Worm (Caenorhabditis elegans) whole organism, L3 larva: ENCODE measurements around the gene Y37H2A.18.

Experiments used
- R02D3.7 ChIP-seq: fragments of 150-350 bp; optimal IDR thresholded peaks from 2 replicates; lab custom pipeline; 2014; ENCODE audit warnings: missing biosample characterization, missing genetic modification characterization
- aly-2 ChIP-seq: fragments of 150-350 bp; optimal IDR thresholded peaks from 2 replicates; lab custom pipeline; 2014; ENCODE audit warnings: missing biosample characterization, missing genetic modification characterization
- ceh-16 ChIP-seq: sonication (generic microtip); optimal IDR thresholded peaks from 2 replicates; lab custom pipeline; 2017; ENCODE audit warnings: missing biosample characterization, missing genetic modification characterization
- ceh-28 ChIP-seq: fragments of 150-350 bp; optimal IDR thresholded peaks from 2 replicates; lab custom pipeline; 2014; ENCODE audit warnings: missing biosample characterization, missing genetic modification reagents, missing genetic modification characterization
- ceh-82 ChIP-seq: fragments of 150-350 bp; optimal IDR thresholded peaks from 2 replicates; lab custom pipeline; 2014; ENCODE audit warnings: missing biosample characterization, missing genetic modification characterization
- ceh-9 ChIP-seq: sonication (generic microtip); optimal IDR thresholded peaks from 2 replicates; lab custom pipeline; 2018; ENCODE audit warnings: missing biosample characterization, missing genetic modification characterization
- daf-12 ChIP-seq: fragments of 150-350 bp; optimal IDR thresholded peaks from 2 replicates; lab custom pipeline; 2014; ENCODE audit warnings: missing biosample characterization, missing genetic modification reagents, missing genetic modification characterization
- egl-27 ChIP-seq: sonication (generic microtip); optimal IDR thresholded peaks from 4 replicates; lab custom pipeline; 2017; ENCODE audit warnings: missing biosample characterization, missing genetic modification reagents, missing genetic modification characterization
- egl-5 ChIP-seq: fragments of 150-350 bp; optimal IDR thresholded peaks from 2 replicates; lab custom pipeline; 2017; ENCODE audit warnings: missing biosample characterization, missing genetic modification reagents, missing genetic modification characterization, inconsistent platforms
- elt-1 ChIP-seq: fragments of 150-350 bp; optimal IDR thresholded peaks from 2 replicates; lab custom pipeline; 2014; ENCODE audit warnings: missing biosample characterization, missing genetic modification characterization
- elt-3 ChIP-seq, 3 experiments: fragments of 150-350 bp in 1 of 3; sonication (generic microtip) in 2 of 3; optimal IDR thresholded peaks; 2 replicates in 2 of 3; 4 replicates in 1 of 3; lab custom pipeline; 2014 to 2017; ENCODE audit warnings: missing biosample characterization in 3 of 3, missing genetic modification characterization in 3 of 3
- eor-1 ChIP-seq, 2 experiments: fragments of 150-350 bp; optimal IDR thresholded peaks; 2 replicates each; lab custom pipeline; 2014 to 2018; ENCODE audit warnings: missing biosample characterization in 2 of 2, missing genetic modification characterization in 2 of 2
- fkh-10 ChIP-seq: sonication (generic microtip); optimal IDR thresholded peaks from 2 replicates; lab custom pipeline; 2017; ENCODE audit warnings: missing biosample characterization, missing genetic modification reagents, missing genetic modification characterization
- fos-1 ChIP-seq: fragments of 150-350 bp; optimal IDR thresholded peaks from 2 replicates; lab custom pipeline; 2014; ENCODE audit warnings: missing biosample characterization, missing genetic modification characterization
- hmg-11 ChIP-seq: sonication (generic microtip); optimal IDR thresholded peaks from 2 replicates; lab custom pipeline; 2016; ENCODE audit warnings: missing genetic modification characterization, missing compliant biosample characterization
- jun-1 ChIP-seq: fragments of 150-350 bp; optimal IDR thresholded peaks from 2 replicates; lab custom pipeline; 2014; ENCODE audit warnings: missing biosample characterization, missing genetic modification reagents, missing genetic modification characterization
- lin-15B ChIP-seq: fragments of 150-350 bp; optimal IDR thresholded peaks from 2 replicates; lab custom pipeline; 2014; ENCODE audit warnings: missing biosample characterization, missing genetic modification characterization
- lin-39 ChIP-seq: fragments of 150-350 bp; optimal IDR thresholded peaks from 2 replicates; lab custom pipeline; 2018; ENCODE audit warnings: missing biosample characterization, missing genetic modification reagents, missing genetic modification characterization
- lsy-12 ChIP-seq: sonication (generic microtip); optimal IDR thresholded peaks from 2 replicates; lab custom pipeline; 2016; ENCODE audit warnings: mild to moderate bottlenecking, missing genetic modification characterization, missing compliant biosample characterization
- mdl-1 ChIP-seq: fragments of 150-350 bp; optimal IDR thresholded peaks from 2 replicates; lab custom pipeline; 2014; ENCODE audit warnings: missing biosample characterization, missing genetic modification characterization
- mml-1 ChIP-seq: fragments of 150-350 bp; sonication (generic microtip); optimal IDR thresholded peaks from 3 replicates; lab custom pipeline; 2014; ENCODE audit warnings: missing biosample characterization, missing genetic modification characterization
- nfya-1 ChIP-seq: sonication (generic microtip); optimal IDR thresholded peaks from 2 replicates; lab custom pipeline; 2017; ENCODE audit warnings: missing genetic modification characterization, mild to moderate bottlenecking, missing compliant biosample characterization, antibody characterized with exemption, moderate library complexity; ENCODE audit not compliant: insufficient read depth
- nhr-11 ChIP-seq: fragments of 150-350 bp; optimal IDR thresholded peaks from 2 replicates; lab custom pipeline; 2014; ENCODE audit warnings: missing biosample characterization, missing genetic modification characterization
- nhr-12 ChIP-seq: fragments of 150-350 bp; optimal IDR thresholded peaks from 2 replicates; lab custom pipeline; 2014; ENCODE audit warnings: missing biosample characterization, missing genetic modification characterization
- nhr-237 ChIP-seq: fragments of 150-350 bp; optimal IDR thresholded peaks from 2 replicates; lab custom pipeline; 2014; ENCODE audit warnings: missing biosample characterization, missing genetic modification characterization
- nhr-25 ChIP-seq: sonication (generic microtip); optimal IDR thresholded peaks from 2 replicates; lab custom pipeline; 2017; ENCODE audit warnings: missing biosample characterization, missing genetic modification characterization
- nhr-28 ChIP-seq: fragments of 150-350 bp; optimal IDR thresholded peaks from 2 replicates; lab custom pipeline; 2014; ENCODE audit warnings: missing biosample characterization, missing genetic modification characterization
- nhr-43 ChIP-seq: sonication (generic microtip); optimal IDR thresholded peaks from 2 replicates; lab custom pipeline; 2016; ENCODE audit warnings: mild to moderate bottlenecking, missing genetic modification characterization, missing compliant biosample characterization; ENCODE audit not compliant: poor library complexity, severe bottlenecking
- nhr-67 ChIP-seq: fragments of 150-350 bp; optimal IDR thresholded peaks from 2 replicates; lab custom pipeline; 2014; ENCODE audit warnings: missing biosample characterization, missing genetic modification characterization
- nhr-76 ChIP-seq: fragments of 150-350 bp; sonication (generic microtip); optimal IDR thresholded peaks from 5 replicates; lab custom pipeline; 2014; ENCODE audit warnings: missing biosample characterization, missing genetic modification characterization
- nhr-77 ChIP-seq: fragments of 150-350 bp; optimal IDR thresholded peaks from 2 replicates; lab custom pipeline; 2014; ENCODE audit warnings: missing biosample characterization, missing genetic modification characterization
- pqm-1 ChIP-seq: fragments of 150-350 bp; optimal IDR thresholded peaks from 2 replicates; lab custom pipeline; 2017; ENCODE audit warnings: missing biosample characterization, missing genetic modification characterization, inconsistent platforms
- sea-2 ChIP-seq: fragments of 150-350 bp; sonication (generic microtip); optimal IDR thresholded peaks from 4 replicates; lab custom pipeline; 2014; ENCODE audit warnings: missing biosample characterization, missing genetic modification reagents, missing genetic modification characterization
- skn-1 ChIP-seq: fragments of 150-350 bp; optimal IDR thresholded peaks from 2 replicates; lab custom pipeline; 2014; ENCODE audit warnings: missing biosample characterization, missing genetic modification characterization
- snpc-4 ChIP-seq: fragments of 150-350 bp; optimal IDR thresholded peaks from 2 replicates; lab custom pipeline; 2014; ENCODE audit warnings: missing biosample characterization, missing genetic modification characterization
- unc-62 ChIP-seq: fragments of 150-350 bp; sonication (generic microtip); optimal IDR thresholded peaks from 4 replicates; lab custom pipeline; 2014; ENCODE audit warnings: missing biosample characterization, missing genetic modification reagents, missing genetic modification characterization
- ztf-4 ChIP-seq: fragments of 150-350 bp; optimal IDR thresholded peaks from 2 replicates; lab custom pipeline; 2014; ENCODE audit warnings: missing biosample characterization, missing genetic modification characterization

The Y37H2A.18 gene

DNA sequence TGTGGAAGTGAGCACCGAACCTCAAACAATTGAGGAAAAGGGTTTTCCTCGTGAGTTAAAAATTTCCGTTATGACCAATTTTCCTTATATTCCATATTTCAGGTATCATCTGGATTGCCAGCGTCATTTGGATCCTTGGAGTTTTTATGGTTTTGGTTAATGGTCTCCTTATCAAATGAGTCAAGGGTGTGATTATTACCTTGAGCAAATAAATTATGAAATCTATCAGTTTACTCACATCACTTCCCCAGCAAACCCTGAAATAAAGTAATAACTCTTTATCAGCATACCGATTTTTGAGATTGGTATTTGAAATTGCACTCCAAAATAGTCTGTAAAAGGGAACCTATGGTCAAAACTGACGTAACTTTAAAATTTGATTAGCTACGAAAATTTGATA lies 11.4 kb upstream of the Y37H2A.18 start:
- TF ChIP-seq ceh-9 = no peak

DNA sequence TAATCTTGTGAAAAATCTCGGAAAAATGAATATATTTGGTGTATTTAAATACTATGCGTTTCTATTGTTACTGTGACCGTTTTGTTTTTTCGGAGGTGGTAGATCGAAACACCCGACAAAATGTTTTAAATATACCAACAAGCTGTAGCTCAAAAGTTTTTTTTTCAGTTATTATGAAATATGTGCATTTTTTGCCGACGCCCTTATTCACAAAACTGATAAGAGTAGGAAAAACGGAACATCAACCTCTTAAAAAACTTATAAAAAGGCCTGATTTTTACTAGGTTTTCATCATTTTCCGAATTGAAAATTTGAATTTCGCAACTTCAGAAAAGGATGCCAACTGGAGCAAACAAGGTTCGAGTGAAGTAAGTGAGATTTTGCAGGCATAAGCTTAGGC lies 10.4 kb upstream of the Y37H2A.18 start, which contains the start of gene Y37H2A.14:
Gene Y37H2A.14, plus strand, starts transcription at position 301 of the 400 bp plus-strand sequence.
- no peak for TF ChIP-seq lin-15B
- no peak for TF ChIP-seq pqm-1 (tag; lab: Kevin White, UChicago)
- no peak for TF ChIP-seq unc-62
- no peak for TF ChIP-seq jun-1
- TF ChIP-seq mdl-1 = no peak
- TF ChIP-seq aly-2 = no peak
- no peak for TF ChIP-seq R02D3.7
- TF ChIP-seq fos-1 (tag; lab: Kevin White, UChicago) = no peak
- TF ChIP-seq lin-39 (tag; lab: Kevin White, UChicago) = no peak
- no peak for TF ChIP-seq nhr-77 (tag; lab: Kevin White, UChicago)
- TF ChIP-seq nhr-28 (tag; lab: Kevin White, UChicago) = no peak
- TF ChIP-seq nhr-43 (tag; lab: Kevin White, UChicago) = no peak
- no peak for TF ChIP-seq snpc-4

DNA sequence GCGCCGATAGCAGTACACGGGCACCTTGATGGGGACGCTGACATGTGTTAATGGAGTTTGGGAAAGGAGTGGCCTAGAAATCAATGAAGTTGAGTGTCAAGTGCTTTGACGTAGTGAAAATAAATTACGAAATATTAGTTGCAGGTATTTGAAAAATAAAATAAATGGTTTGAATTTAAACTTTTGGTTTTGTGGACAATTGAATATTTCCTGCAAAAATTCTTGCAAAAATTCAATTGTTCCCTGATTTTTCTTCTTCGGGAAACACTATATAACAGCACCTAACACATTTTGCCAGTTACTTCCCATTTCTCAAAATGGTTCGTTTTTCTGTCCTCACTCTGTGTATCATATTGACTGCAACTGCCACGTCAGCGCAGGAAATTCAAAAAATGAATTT lies 9.5 kb upstream of the Y37H2A.18 start, which contains the start of gene Y37H2A.13:
Gene Y37H2A.13, plus strand, starts transcription at position 301 of the 400 bp plus-strand sequence.
- no peak for TF ChIP-seq ceh-9
- no peak for TF ChIP-seq daf-12 (tag; lab: Kevin White, UChicago)
- no peak for TF ChIP-seq ztf-4 (tag; lab: Kevin White, UChicago)
- TF ChIP-seq skn-1 (tag; lab: Kevin White, UChicago) = no peak
- no peak for TF ChIP-seq elt-3 (tag; optimal IDR thresholded peaks at IDR 0.05; lab: Kevin White, UChicago)
- TF ChIP-seq ceh-16 = no peak
- no peak for TF ChIP-seq hmg-11 (tag; lab: Kevin White, UChicago)
- TF ChIP-seq R02D3.7 = no peak
- TF ChIP-seq nhr-11 (tag; lab: Kevin White, UChicago) = no peak
- no peak for TF ChIP-seq lin-39 (tag; lab: Kevin White, UChicago)
- no peak for TF ChIP-seq egl-27 (tag; lab: Kevin White, UChicago)
- TF ChIP-seq pqm-1 (tag; lab: Kevin White, UChicago) = no peak
- TF ChIP-seq unc-62 = no peak
- TF ChIP-seq nhr-12 (tag; lab: Kevin White, UChicago) = no peak
- TF ChIP-seq fos-1 (tag; lab: Kevin White, UChicago) = no peak
- no peak for TF ChIP-seq ceh-28 (tag; lab: Kevin White, UChicago)
- no peak for TF ChIP-seq nhr-67 (tag; lab: Kevin White, UChicago)
- no peak for TF ChIP-seq nhr-237
- TF ChIP-seq nfya-1 (tag; lab: Kevin White, UChicago) = no peak
- no peak for TF ChIP-seq fkh-10
- TF ChIP-seq, all 47 proteins: peak for 0

DNA sequence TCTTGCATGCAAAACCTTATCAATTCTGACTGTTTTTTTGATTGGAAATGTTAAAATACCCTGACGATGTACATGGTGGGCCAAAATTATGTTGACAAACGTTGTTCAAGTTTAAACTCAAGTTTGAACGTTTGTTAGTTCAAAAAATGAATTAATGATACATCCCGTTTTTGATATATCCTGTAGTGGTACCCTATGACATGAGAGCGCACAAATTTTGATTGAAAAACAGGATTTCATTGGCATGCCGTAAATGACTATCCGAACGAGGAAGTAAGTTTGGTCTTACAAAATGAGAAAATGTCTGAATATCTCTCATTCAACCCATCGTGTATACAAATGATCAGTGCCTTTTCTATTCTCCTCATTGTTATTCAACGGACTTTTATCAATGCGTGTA lies 8.1 kb upstream of the Y37H2A.18 start, which contains the start of gene Y37H2A.11:
Gene Y37H2A.11, plus strand, starts transcription at position 301 of the 400 bp plus-strand sequence.
- TF ChIP-seq nhr-76 (tag; lab: Kevin White, UChicago) = no peak
- no peak for TF ChIP-seq pqm-1 (tag; lab: Kevin White, UChicago)
- no peak for TF ChIP-seq jun-1
- TF ChIP-seq sea-2 (GFP tag; lab: Kevin White, UChicago) = no peak
- no peak for TF ChIP-seq egl-5
- no peak for TF ChIP-seq ceh-16
- TF ChIP-seq eor-1 (tag; optimal IDR thresholded peaks at IDR 0.05; lab: Kevin White, UChicago) = no peak
- TF ChIP-seq lsy-12 (tag; lab: Kevin White, UChicago) = no peak

DNA sequence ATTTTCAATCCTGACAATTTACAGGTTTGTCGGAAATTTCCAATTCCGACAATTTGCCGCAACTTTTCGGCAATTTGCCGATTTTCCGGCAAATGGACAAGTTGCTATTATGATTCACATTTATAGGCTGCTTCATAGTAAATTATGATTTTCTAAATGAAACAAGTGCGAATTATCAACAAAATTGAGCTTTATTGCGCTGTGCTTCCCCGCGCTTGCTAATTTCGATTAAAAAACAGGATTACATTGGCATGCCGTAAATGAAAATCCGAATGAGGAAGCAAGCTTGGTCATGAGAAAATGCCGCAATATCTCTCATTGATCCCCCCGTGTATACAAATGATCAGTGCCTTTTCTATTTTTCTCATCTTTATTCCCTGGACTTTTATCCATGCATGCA lies 5.6 kb upstream of the Y37H2A.18 start, which contains the start of gene Y37H2A.10:
Gene Y37H2A.10, plus strand, starts transcription at position 301 of the 400 bp plus-strand sequence.
- TF ChIP-seq nhr-12 (tag; lab: Kevin White, UChicago) = no peak
- no peak for TF ChIP-seq fos-1 (tag; lab: Kevin White, UChicago)
- no peak for TF ChIP-seq ceh-82
- no peak for TF ChIP-seq lsy-12 (tag; lab: Kevin White, UChicago)
- no peak for TF ChIP-seq aly-2
- TF ChIP-seq nhr-25 (tag; lab: Kevin White, UChicago) = no peak
- no peak for TF ChIP-seq nhr-77 (tag; lab: Kevin White, UChicago)
- no peak for TF ChIP-seq egl-27 (tag; lab: Kevin White, UChicago)
- no peak for TF ChIP-seq skn-1 (tag; lab: Kevin White, UChicago)
- no peak for TF ChIP-seq mml-1
- no peak for TF ChIP-seq fkh-10
- TF ChIP-seq elt-1 (tag; lab: Kevin White, UChicago) = no peak
- no peak for TF ChIP-seq ceh-16
- TF ChIP-seq ztf-4 (tag; lab: Kevin White, UChicago) = no peak
- TF ChIP-seq nhr-11 (tag; lab: Kevin White, UChicago) = no peak
- no peak for TF ChIP-seq elt-3 (tag; optimal IDR thresholded peaks at IDR 0.05; lab: Kevin White, UChicago)
